Worm (Caenorhabditis elegans) whole organism, mixed stage, embryonic: Measurements from ENCODE around the gene sdn-1.

Source experiments
- M03D4.4 ChIP-seq: sonication (generic microtip); optimal IDR thresholded peaks from 2 replicates; lab custom pipeline; 2017; ENCODE audit warnings: mild to moderate bottlenecking, missing genetic modification characterization, missing compliant biosample characterization
- bed-3 ChIP-seq: fragments of 200-800 bp; sonication (Bioruptor generic); optimal IDR thresholded peaks from 3 replicates; lab custom pipeline; 2018; ENCODE audit warnings: mild to moderate bottlenecking, missing genetic modification characterization, moderate library complexity, missing compliant biosample characterization
- blmp-1 ChIP-seq: fragments of 150-350 bp; optimal IDR thresholded peaks from 2 replicates; lab custom pipeline; 2014; ENCODE audit warnings: missing biosample characterization, missing genetic modification characterization
- ceh-39 ChIP-seq: fragments of 150-350 bp; optimal IDR thresholded peaks from 2 replicates; lab custom pipeline; 2014; ENCODE audit warnings: missing biosample characterization, missing genetic modification characterization
- ceh-83 ChIP-seq: fragments of 200-800 bp; sonication (Bioruptor generic); optimal IDR thresholded peaks from 2 replicates; lab custom pipeline; 2018; ENCODE audit warnings: mild to moderate bottlenecking, missing genetic modification characterization, missing compliant biosample characterization
- ces-1 ChIP-seq: fragments of 150-350 bp; optimal IDR thresholded peaks from 2 replicates; lab custom pipeline; 2014; ENCODE audit warnings: missing biosample characterization, missing genetic modification reagents, missing genetic modification characterization
- cnd-1 ChIP-seq: fragments of 200-800 bp; sonication (Bioruptor generic); optimal IDR thresholded peaks from 2 replicates; lab custom pipeline; 2018; ENCODE audit warnings: mild to moderate bottlenecking, missing genetic modification characterization, missing compliant biosample characterization
- drap-1 ChIP-seq: fragments of 200-800 bp; sonication (Bioruptor generic); optimal IDR thresholded peaks from 3 replicates; lab custom pipeline; 2018; ENCODE audit warnings: mild to moderate bottlenecking, missing genetic modification characterization, missing compliant biosample characterization
- elt-3 ChIP-seq: fragments of 150-350 bp; optimal IDR thresholded peaks from 2 replicates; lab custom pipeline; 2014; ENCODE audit warnings: missing biosample characterization, missing genetic modification characterization
- ham-2 ChIP-seq: fragments of 200-800 bp; sonication (Bioruptor generic); optimal IDR thresholded peaks from 2 replicates; lab custom pipeline; 2018; ENCODE audit warnings: mild to moderate bottlenecking, missing genetic modification characterization, missing compliant biosample characterization
- hlh-1 ChIP-seq: fragments of 150-350 bp; optimal IDR thresholded peaks from 2 replicates; lab custom pipeline; 2014; ENCODE audit warnings: missing biosample characterization, missing genetic modification reagents, missing genetic modification characterization
- lin-13 ChIP-seq: fragments of 150-350 bp; optimal IDR thresholded peaks from 2 replicates; lab custom pipeline; 2014; ENCODE audit warnings: missing biosample characterization, missing genetic modification characterization
- lin-32 ChIP-seq: fragments of 200-800 bp; sonication (Bioruptor generic); optimal IDR thresholded peaks from 2 replicates; lab custom pipeline; 2018; ENCODE audit warnings: mild to moderate bottlenecking, missing genetic modification characterization, missing compliant biosample characterization
- mab-5 ChIP-seq: fragments of 150-350 bp; optimal IDR thresholded peaks from 2 replicates; lab custom pipeline; 2014; ENCODE audit warnings: missing biosample characterization, missing genetic modification characterization
- mep-1 ChIP-seq: fragments of 150-350 bp; optimal IDR thresholded peaks from 2 replicates; lab custom pipeline; 2017; ENCODE audit warnings: missing biosample characterization, missing genetic modification reagents, missing genetic modification characterization, inconsistent platforms
- mls-2 ChIP-seq: sonication (generic microtip); optimal IDR thresholded peaks from 2 replicates; lab custom pipeline; 2016; ENCODE audit warnings: mild to moderate bottlenecking, missing genetic modification characterization, moderate library complexity, missing compliant biosample characterization
- nhr-2 ChIP-seq: fragments of 150-350 bp; optimal IDR thresholded peaks from 2 replicates; lab custom pipeline; 2014; ENCODE audit warnings: missing biosample characterization, missing genetic modification characterization
- nhr-237 ChIP-seq: fragments of 150-350 bp; optimal IDR thresholded peaks from 2 replicates; lab custom pipeline; 2014; ENCODE audit warnings: missing biosample characterization, missing genetic modification characterization
- nhr-28 ChIP-seq: fragments of 150-350 bp; optimal IDR thresholded peaks from 2 replicates; lab custom pipeline; 2014; ENCODE audit warnings: missing biosample characterization, missing genetic modification characterization
- nhr-76 ChIP-seq: sonication (generic microtip); optimal IDR thresholded peaks from 2 replicates; lab custom pipeline; 2017; ENCODE audit warnings: missing biosample characterization, missing genetic modification characterization
- pha-4 ChIP-seq: fragments of 150-350 bp; optimal IDR thresholded peaks from 2 replicates; lab custom pipeline; 2018; ENCODE audit warnings: missing biosample characterization, missing genetic modification reagents, missing genetic modification characterization
- sem-2 ChIP-seq: fragments of 200-800 bp; sonication (Bioruptor generic); optimal IDR thresholded peaks from 2 replicates; lab custom pipeline; 2018; ENCODE audit warnings: mild to moderate bottlenecking, missing genetic modification characterization, missing compliant biosample characterization
- snpc-4 ChIP-seq: fragments of 150-350 bp; optimal IDR thresholded peaks from 2 replicates; lab custom pipeline; 2014; ENCODE audit warnings: missing biosample characterization, missing genetic modification characterization
- sptf-1 ChIP-seq: sonication (generic microtip); optimal IDR thresholded peaks from 2 replicates; lab custom pipeline; 2017; ENCODE audit warnings: mild to moderate bottlenecking, missing genetic modification characterization, moderate library complexity, missing compliant biosample characterization
- unc-120 ChIP-seq: sonication (generic microtip); optimal IDR thresholded peaks from 2 replicates; lab custom pipeline; 2017; ENCODE audit warnings: missing genetic modification characterization, missing compliant biosample characterization; ENCODE audit not compliant: poor library complexity, severe bottlenecking
- unc-62 ChIP-seq: fragments of 150-350 bp; optimal IDR thresholded peaks from 2 replicates; lab custom pipeline; 2014; ENCODE audit warnings: missing biosample characterization, missing genetic modification reagents, missing genetic modification characterization
- zip-8 ChIP-seq: fragments of 150-350 bp; optimal IDR thresholded peaks from 2 replicates; lab custom pipeline; 2014; ENCODE audit warnings: missing biosample characterization, missing genetic modification characterization
- ztf-11 ChIP-seq: fragments of 150-350 bp; optimal IDR thresholded peaks from 2 replicates; lab custom pipeline; 2014; ENCODE audit warnings: missing biosample characterization, missing genetic modification characterization

Gene sdn-1

DNA sequence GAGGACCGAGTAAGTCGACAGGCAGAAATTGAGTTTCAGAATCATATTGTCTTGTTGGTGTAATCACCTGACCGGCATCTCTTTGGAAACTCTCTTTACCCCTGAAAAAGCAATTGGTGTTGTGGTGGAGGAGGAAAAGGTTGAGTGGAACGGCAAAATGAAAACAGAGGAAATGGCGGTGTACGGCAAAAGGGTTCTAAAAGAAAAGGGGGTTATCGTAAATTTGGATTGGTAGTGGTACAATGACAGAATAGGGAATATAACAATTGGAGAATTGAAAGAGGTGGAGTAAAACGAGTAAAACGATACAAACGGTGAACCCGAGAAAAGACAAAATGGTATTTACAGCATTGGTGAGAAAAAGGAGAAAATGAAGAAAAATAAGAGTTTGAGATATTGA, at the start of gene sdn-1:
Gene sdn-1 (minus strand): TSS at position 101 of the 400 bp plus-strand sequence.
- TF ChIP-seq ceh-39: no peak
- TF ChIP-seq nhr-76 (tag; lab: Kevin White, UChicago): no peak
- no peak for TF ChIP-seq nhr-2 (tag; lab: Kevin White, UChicago)
- TF ChIP-seq ceh-83 (GFP tag; lab: Kevin White, UChicago): no peak
- no peak for TF ChIP-seq sptf-1 (tag; lab: Kevin White, UChicago)
- no peak for TF ChIP-seq ces-1 (GFP tag; lab: Kevin White, UChicago)
- no peak for TF ChIP-seq zip-8 (tag; lab: Kevin White, UChicago)
- no peak for TF ChIP-seq ztf-11 (tag; lab: Kevin White, UChicago)
- TF ChIP-seq unc-120 (tag; lab: Kevin White, UChicago): no peak
- no peak for TF ChIP-seq blmp-1 (tag; lab: Kevin White, UChicago)

DNA sequence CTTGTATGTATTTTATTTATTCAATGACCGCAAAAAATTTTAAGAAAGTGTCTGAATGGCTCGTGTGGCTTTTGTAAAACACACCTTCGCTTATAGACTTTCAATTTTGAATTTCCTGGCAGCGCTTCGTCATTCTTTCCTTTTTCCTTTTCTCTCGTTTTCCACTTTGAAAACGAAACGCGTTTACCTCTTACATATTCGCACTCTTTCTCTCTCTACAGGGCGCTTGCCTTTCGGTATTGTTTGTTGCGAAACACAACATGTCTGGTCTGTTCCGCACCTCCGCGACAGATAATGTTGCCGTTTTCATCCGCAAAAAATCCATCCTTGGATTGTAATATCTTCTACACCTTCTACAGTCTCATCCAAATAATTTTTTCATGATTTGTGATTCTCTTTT, 47.4 kb upstream of the sdn-1 start:
- TF ChIP-seq cnd-1 (tag; lab: Kevin White, UChicago) (no peak), blmp-1 (tag; lab: Kevin White, UChicago) (peak; percentile 71)

DNA sequence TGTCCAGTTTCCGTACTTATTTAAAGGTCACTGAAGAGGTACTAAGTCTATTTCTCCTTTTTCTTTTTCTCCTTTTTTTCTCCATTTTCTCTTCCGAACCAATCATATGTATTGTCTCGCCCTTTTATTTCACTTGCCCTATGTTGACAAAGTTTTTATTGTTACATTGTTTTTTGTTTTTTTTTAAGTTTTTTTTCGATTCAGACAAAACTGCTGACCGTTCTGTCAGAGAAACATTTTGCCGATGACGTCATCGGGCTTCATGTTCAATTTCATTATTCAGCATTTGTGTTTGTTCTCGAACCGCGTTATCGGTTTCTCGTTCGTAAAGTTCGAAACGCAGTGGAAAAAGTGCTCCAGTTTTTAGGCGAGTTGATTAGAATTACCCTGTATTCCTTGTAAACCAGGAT, 46.3 kb upstream of the sdn-1 start:
- TF ChIP-seq drap-1 (no peak), ceh-83 (GFP tag; lab: Kevin White, UChicago) (no peak), bed-3 (GFP tag; lab: Kevin White, UChicago) (no peak), nhr-28 (no peak), lin-32 (GFP tag; lab: Kevin White, UChicago) (no peak), mep-1 (tag; lab: Kevin White, UChicago) (no peak), zip-8 (tag; lab: Kevin White, UChicago) (peak; percentile 12)

DNA sequence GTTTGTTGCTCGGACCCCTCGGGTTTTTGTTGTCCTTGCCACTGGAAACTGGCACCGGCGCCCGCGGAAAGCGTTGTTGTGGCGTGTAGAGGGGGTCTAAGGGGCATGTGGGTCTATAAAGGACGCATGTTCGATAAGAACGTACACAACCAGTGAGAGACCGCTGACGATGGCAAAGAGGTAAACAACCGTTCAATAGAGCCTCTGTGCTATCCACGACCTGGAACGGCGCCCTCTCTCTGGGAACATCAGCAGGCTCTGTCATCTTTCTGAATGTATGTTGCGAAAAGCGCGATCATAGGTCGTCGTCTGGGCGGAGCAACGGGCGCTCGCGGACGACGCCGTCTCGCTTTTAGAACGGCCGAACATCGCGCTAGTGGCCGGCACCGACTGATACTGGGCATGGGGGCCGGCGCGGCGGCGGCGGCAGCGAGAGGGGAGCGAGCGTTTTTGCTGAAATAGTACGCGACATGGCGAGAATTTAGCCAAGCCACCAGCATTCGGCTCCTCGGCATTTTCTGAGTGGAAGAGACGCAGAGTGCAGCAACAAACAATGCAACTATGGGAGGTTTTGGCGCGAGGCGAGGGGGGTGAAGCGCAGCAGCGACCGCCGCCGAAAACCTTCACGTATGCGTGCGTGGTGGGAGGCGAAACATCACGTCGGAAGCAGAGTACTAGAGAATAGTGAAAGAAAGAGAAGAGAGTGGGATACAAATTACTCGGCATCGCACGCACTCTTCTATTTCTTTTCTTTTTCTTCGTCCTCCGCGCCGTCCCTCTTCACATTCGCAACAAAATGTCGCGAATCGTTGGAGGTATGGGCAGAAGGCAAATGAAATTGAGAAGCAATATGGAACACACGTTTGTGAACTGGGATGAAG, 44.2 kb upstream of the sdn-1 start:
- TF ChIP-seq ces-1 (GFP tag; lab: Kevin White, UChicago): peak; percentile 34
- TF ChIP-seq pha-4: peak; percentile 30
- no peak for TF ChIP-seq hlh-1 (tag; lab: Kevin White, UChicago)
- TF ChIP-seq mls-2 (tag; lab: Kevin White, UChicago): no peak
- peak; percentile 59 for TF ChIP-seq nhr-237 (tag; lab: Kevin White, UChicago)
- TF ChIP-seq mab-5: no peak
- TF ChIP-seq drap-1: peak; percentile 13
- TF ChIP-seq ceh-83 (GFP tag; lab: Kevin White, UChicago): no peak
- TF ChIP-seq zip-8 (tag; lab: Kevin White, UChicago): no peak
- TF ChIP-seq nhr-2 (tag; lab: Kevin White, UChicago): no peak
- peak; percentile 61 for TF ChIP-seq unc-120 (tag; lab: Kevin White, UChicago)
- peak; percentile 62 for TF ChIP-seq mep-1 (tag; lab: Kevin White, UChicago)
- TF ChIP-seq snpc-4 (tag; lab: Kevin White, UChicago): no peak
- peak; percentile 94 for TF ChIP-seq ham-2 (GFP tag; lab: Kevin White, UChicago)
- peak; percentile 44 for TF ChIP-seq unc-62 (GFP tag; lab: Kevin White, UChicago)

DNA sequence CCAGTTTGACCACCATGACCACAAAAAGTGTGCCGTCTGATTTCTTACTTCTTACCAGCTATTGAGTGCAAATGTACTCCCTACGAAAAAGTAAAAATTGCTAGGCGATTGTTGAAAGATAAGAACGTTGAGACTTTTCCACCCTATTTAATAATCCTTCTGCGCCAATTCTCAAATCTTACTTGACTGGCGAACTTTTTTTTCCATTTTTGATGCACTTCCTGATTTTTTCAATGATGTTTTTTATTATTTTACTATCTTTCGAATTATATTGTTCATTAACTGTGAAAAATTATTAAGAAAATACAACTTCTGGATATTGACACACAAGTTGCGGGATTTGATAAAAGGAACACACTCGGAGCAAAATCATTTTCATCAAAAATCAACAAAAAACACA, 42.5 kb upstream of the sdn-1 start, which contains the start of gene daf-12:
Gene daf-12 (plus strand): TSS at position 301 of the 400 bp plus-strand sequence.
- no peak for TF ChIP-seq ceh-39
- TF ChIP-seq ces-1 (GFP tag; lab: Kevin White, UChicago): no peak
- no peak for TF ChIP-seq nhr-28
- TF ChIP-seq drap-1: no peak
- TF ChIP-seq M03D4.4 (tag; lab: Kevin White, UChicago): no peak

DNA sequence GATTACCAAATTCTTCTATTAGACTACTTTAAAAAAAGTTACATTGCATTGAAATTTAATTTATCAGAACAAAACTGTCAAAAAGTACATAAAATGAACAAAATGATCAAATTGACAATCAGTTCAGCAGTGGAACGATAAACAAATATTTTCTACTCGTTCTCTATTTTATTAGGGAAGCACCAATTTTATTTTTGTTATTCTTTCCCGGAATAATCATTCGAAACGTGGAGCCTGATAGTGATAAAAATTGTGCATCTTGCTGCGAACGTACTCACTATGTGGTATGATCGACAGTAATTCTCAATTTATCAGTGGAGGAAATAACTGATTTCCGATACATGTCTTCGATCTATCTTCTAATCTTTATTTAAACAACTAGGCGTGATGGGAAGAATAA, 38.7 kb upstream of the sdn-1 start:
- TF ChIP-seq sem-2: no peak
- no peak for TF ChIP-seq elt-3 (tag; lab: Kevin White, UChicago)
- TF ChIP-seq nhr-237 (tag; lab: Kevin White, UChicago): no peak
- no peak for TF ChIP-seq ztf-11 (tag; lab: Kevin White, UChicago)
- no peak for TF ChIP-seq lin-13 (tag; lab: Kevin White, UChicago)
- TF ChIP-seq lin-32 (GFP tag; lab: Kevin White, UChicago): no peak
- TF ChIP-seq ces-1 (GFP tag; lab: Kevin White, UChicago): no peak
